Fruit fly (Drosophila melanogaster): ENCODE measurements around the gene sens-2.

The sens-2 gene

DNA sequence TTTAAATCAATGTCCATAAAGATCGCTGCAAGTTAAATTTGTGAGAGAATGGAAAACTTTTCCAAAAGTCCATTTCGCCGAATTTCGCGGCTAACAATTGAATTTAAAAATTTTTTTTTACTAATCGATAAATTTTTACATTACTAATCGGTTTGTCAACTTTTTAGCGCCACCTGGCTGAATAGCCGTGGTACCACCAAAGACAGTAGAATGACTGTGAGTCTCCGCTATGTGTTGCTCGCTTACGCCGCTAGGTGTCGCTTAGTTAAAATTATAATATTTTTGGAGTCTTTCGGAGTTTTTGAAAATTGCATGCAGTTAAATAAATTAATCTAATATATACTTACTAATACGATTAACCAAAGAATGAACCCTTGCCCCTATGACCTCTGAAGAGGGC, 24.3 kb upstream of the sens-2 start (continued):
- TF ChIP-seq CkIIα-i1 (GFP tag; IDR thresholded peaks at IDR 0.05), result no peak
- peak; percentile 1 for TF ChIP-seq CG10462 (GFP tag; optimal IDR thresholded peaks at IDR 0.05)
- TF ChIP-seq zfh1 (GFP tag; IDR thresholded peaks at IDR 0.05), result peak; percentile 38; the same call in 1 of the 3 replicates
- TF ChIP-seq B-H2 (GFP tag; optimal IDR thresholded peaks at IDR 0.05), result peak; percentile 39
- TF ChIP-seq abd-A (tag; optimal IDR thresholded peaks at IDR 0.05), result no peak
- no peak for TF ChIP-seq luna (GFP tag; optimal IDR thresholded peaks at IDR 0.05)
- no peak for TF ChIP-seq CG15479 (GFP tag; optimal IDR thresholded peaks at IDR 0.05)
- TF ChIP-seq sr (GFP tag; IDR thresholded peaks at IDR 0.05), result no peak
- TF ChIP-seq CG1603 (tag; optimal IDR thresholded peaks at IDR 0.05), result peak; percentile 52
- TF ChIP-seq pita (GFP tag; optimal IDR thresholded peaks at IDR 0.05), result peak; percentile 89
- no peak for TF ChIP-seq CG17385 (GFP tag; optimal IDR thresholded peaks at IDR 0.05)
- TF ChIP-seq CG18764 (GFP tag; optimal IDR thresholded peaks at IDR 0.05), result peak; percentile 19
- peak; percentile 87 for TF ChIP-seq Dref (GFP tag; IDR thresholded peaks at IDR 0.05)
- TF ChIP-seq Ravus (GFP tag; IDR thresholded peaks at IDR 0.05), result no peak
- 0 out of 3 replicates have a peak, but pooled peaks have one; percentile 15 for TF ChIP-seq row (GFP tag; IDR thresholded peaks at IDR 0.05)
- TF ChIP-seq grau (tag; optimal IDR thresholded peaks at IDR 0.05), result peak; percentile 52
- TF ChIP-seq ftz-f1 (GFP tag; optimal IDR thresholded peaks at IDR 0.05), result no peak
- TF ChIP-seq CG14050 (GFP tag; IDR thresholded peaks at IDR 0.05), result no peak
- TF ChIP-seq CG16813 (GFP tag; IDR thresholded peaks at IDR 0.05; ENCODE audit: partially characterized antibody), result peak; percentile 41; the same call in 1 of the 3 replicates
- TF ChIP-seq CG13287 (GFP tag; IDR thresholded peaks at IDR 0.05; ENCODE audit: partially characterized antibody), result peak; percentile 75
- peak in 1 of 2 experiments; percentile 68 for TF ChIP-seq chif (GFP tag; optimal IDR thresholded peaks at IDR 0.05)
- TF ChIP-seq CG11696 (GFP tag; IDR thresholded peaks at IDR 0.05), result no peak
- TF ChIP-seq CG3847 (GFP tag; IDR thresholded peaks at IDR 0.05), result peak; percentile 55
- no peak for TF ChIP-seq NK7.1 (GFP tag; optimal IDR thresholded peaks at IDR 0.05)
- peak; percentile 66 for TF ChIP-seq trem (tag; optimal IDR thresholded peaks at IDR 0.05)
- TF ChIP-seq maf-S (GFP tag; optimal IDR thresholded peaks at IDR 0.05), result peak; percentile 40
- TF ChIP-seq CG7745 (tag; optimal IDR thresholded peaks at IDR 0.05), result no peak
- peak; percentile 41 for TF ChIP-seq tin (GFP tag; optimal IDR thresholded peaks at IDR 0.05)
- peak; percentile 75 for TF ChIP-seq CG11456 (GFP tag; IDR thresholded peaks at IDR 0.05)
- no peak for TF ChIP-seq tx (GFP tag; optimal IDR thresholded peaks at IDR 0.05)
- TF ChIP-seq Doc2 (GFP tag; IDR thresholded peaks at IDR 0.05), result no peak
- no peak for TF ChIP-seq al (GFP tag; IDR thresholded peaks at IDR 0.05)
- no peak for TF ChIP-seq CG31224 (GFP tag; IDR thresholded peaks at IDR 0.05)
- no peak for TF ChIP-seq prd (optimal IDR thresholded peaks at IDR 0.05)
- TF ChIP-seq prd (GFP tag; IDR thresholded peaks at IDR 0.05), result peak; percentile 35; the same call in 1 of the 3 replicates
- no peak for TF ChIP-seq shn (GFP tag; optimal IDR thresholded peaks at IDR 0.05)
- no peak for TF ChIP-seq cato (GFP tag; optimal IDR thresholded peaks at IDR 0.05; ENCODE audit: borderline replicate concordance)
- TF ChIP-seq CG7928 (GFP tag; optimal IDR thresholded peaks at IDR 0.05), result peak; percentile 6
- TF ChIP-seq phol (tag; optimal IDR thresholded peaks at IDR 0.05), result peak; percentile 59
- no peak for TF ChIP-seq CG10654 (GFP tag; optimal IDR thresholded peaks at IDR 0.05)
- TF ChIP-seq Elba2 (GFP tag; optimal IDR thresholded peaks at IDR 0.05), result no peak
- peak; percentile 47 for TF ChIP-seq NC2β (GFP tag; optimal IDR thresholded peaks at IDR 0.05)
- TF ChIP-seq gro (GFP tag; optimal IDR thresholded peaks at IDR 0.05), result peak; percentile 37
- no peak for TF ChIP-seq so (GFP tag; IDR thresholded peaks at IDR 0.05)
- TF ChIP-seq CG9876 (GFP tag; optimal IDR thresholded peaks at IDR 0.05), result no peak
- TF ChIP-seq h (optimal IDR thresholded peaks at IDR 0.05), result no peak
- TF ChIP-seq CG10321 (GFP tag; IDR thresholded peaks at IDR 0.05), result no peak
- no peak for TF ChIP-seq CG14860 (GFP tag; IDR thresholded peaks at IDR 0.05; ENCODE audit: partially characterized antibody)
- TF ChIP-seq CG32772 (GFP tag; IDR thresholded peaks at IDR 0.05), result peak; percentile 60; the same call in 1 of the 2 replicates
- no peak for TF ChIP-seq CG3407 (GFP tag; optimal IDR thresholded peaks at IDR 0.05)
- TF ChIP-seq CG15073 (GFP tag; optimal IDR thresholded peaks at IDR 0.05), result no peak
- peak; percentile 50 for TF ChIP-seq Ets97D (GFP tag; optimal IDR thresholded peaks at IDR 0.05)
- no peak for TF ChIP-seq CG3163 (GFP tag; optimal IDR thresholded peaks at IDR 0.05)

All from whole organism, embryonic.